Fruit fly (Drosophila melanogaster) whole organism: Measurements from ENCODE around the gene CG33099.

ENCODE experiments used
- CG8478 ChIP-seq: fragments of >200 bp; optimal IDR thresholded peaks from 2 replicates; lab custom pipeline; 2018; ENCODE audit warnings: inconsistent platforms
- Dll ChIP-seq: fragments of >200 bp; optimal IDR thresholded peaks from 2 replicates; lab custom pipeline; 2017
- psq ChIP-seq: fragments of >200 bp; optimal IDR thresholded peaks from 2 replicates; lab custom pipeline; 2017
- usp ChIP-seq: fragments of >200 bp; optimal IDR thresholded peaks from 2 replicates; lab custom pipeline; 2017; ENCODE audit warnings: missing biosample characterization, missing genetic modification characterization, mixed read lengths

DNA sequence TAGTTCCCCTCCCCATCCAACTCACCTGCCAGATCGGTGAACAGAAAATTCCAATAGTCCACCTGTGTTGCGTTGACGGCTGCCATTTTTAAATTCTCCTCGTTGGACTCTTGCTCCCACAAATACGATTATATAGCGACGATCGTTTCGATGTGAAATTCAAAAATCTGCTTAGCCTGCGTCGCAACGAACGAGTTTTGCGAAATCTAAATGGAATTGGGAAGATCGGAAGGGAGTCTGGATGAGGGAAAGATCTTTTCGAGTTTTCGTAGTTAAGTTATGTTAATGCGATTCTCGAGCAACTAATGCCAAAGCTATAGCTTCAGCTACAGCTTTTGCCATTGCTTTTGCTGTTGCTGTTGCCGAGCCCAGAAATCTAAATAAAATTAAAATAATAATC is 29.9 kb upstream of the CG33099 start:
- no peak for TF ChIP-seq CG8478 (lab: Kevin White, UChicago)
- no peak for TF ChIP-seq psq (lab: Kevin White, UChicago)
- TF ChIP-seq Dll (lab: Kevin White, UChicago): no peak
- TF ChIP-seq usp: no peak
